Fruit fly (Drosophila melanogaster) whole organism, embryonic: ENCODE results near the gene firl.

ENCODE experiments used
- Adf1 ChIP-seq: fragments of 200-800 bp; sonication (Bioruptor generic); IDR thresholded peaks from 2 replicates; pipeline ENCODE4 v1.3.6; 2022; ENCODE audit warnings: missing biosample characterization, missing genetic modification characterization
- CG12942 ChIP-seq: fragments of 200-800 bp; sonication (Bioruptor generic); optimal IDR thresholded peaks from 3 replicates; lab custom pipeline; 2016; ENCODE audit warnings: missing biosample characterization, missing genetic modification characterization
- CG14014 ChIP-seq: fragments of 200-800 bp; sonication (Bioruptor generic); IDR thresholded peaks from 2 replicates; pipeline ENCODE4 v1.3.6; 2022; ENCODE audit warnings: missing biosample characterization, missing genetic modification characterization
- CG14710 ChIP-seq: fragments of 200-800 bp; sonication (Bioruptor generic); optimal IDR thresholded peaks from 3 replicates; lab custom pipeline; 2019; ENCODE audit warnings: missing biosample characterization, mild to moderate bottlenecking, missing genetic modification characterization, moderate library complexity
- CG17328 ChIP-seq: fragments of 200-800 bp; sonication (Bioruptor generic); IDR thresholded peaks from 2 replicates; pipeline ENCODE4 v1.3.6; 2022; ENCODE audit warnings: missing biosample characterization, missing genetic modification characterization
- CG1832 ChIP-seq: fragments of 200-800 bp; sonication (Bioruptor generic); optimal IDR thresholded peaks from 2 replicates; lab custom pipeline; 2017; ENCODE audit warnings: missing biosample characterization, mild to moderate bottlenecking, missing genetic modification characterization, inconsistent platforms
- CG18764 ChIP-seq: fragments of 200-800 bp; sonication (Bioruptor generic); optimal IDR thresholded peaks from 3 replicates; lab custom pipeline; 2016; ENCODE audit warnings: missing biosample characterization, missing genetic modification characterization
- CG2129 ChIP-seq: fragments of 200-800 bp; sonication (Bioruptor generic); IDR thresholded peaks from 2 replicates; pipeline ENCODE4 v1.3.6; 2022; ENCODE audit warnings: missing biosample characterization, missing genetic modification characterization; ENCODE audit not compliant: partially characterized antibody
- CG2678 ChIP-seq: fragments of 200-800 bp; sonication (Bioruptor generic); optimal IDR thresholded peaks from 3 replicates; lab custom pipeline; 2019; ENCODE audit warnings: missing biosample characterization, mild to moderate bottlenecking, missing genetic modification characterization, moderate library complexity
- CG3838 ChIP-seq: fragments of 200-800 bp; sonication (Bioruptor generic); optimal IDR thresholded peaks from 3 replicates; lab custom pipeline; 2016; ENCODE audit warnings: missing biosample characterization, missing genetic modification characterization
- CG3847 ChIP-seq: fragments of 200-800 bp; sonication (Bioruptor generic); IDR thresholded peaks from 2 replicates; pipeline ENCODE4 v1.3.6; 2022; ENCODE audit warnings: missing biosample characterization, missing genetic modification characterization
- CG42726 ChIP-seq: fragments of 200-800 bp; sonication (Bioruptor generic); IDR thresholded peaks from 2 replicates; pipeline ENCODE4 v1.3.6; 2022; ENCODE audit warnings: missing biosample characterization, missing genetic modification characterization; ENCODE audit not compliant: partially characterized antibody
- CG6254 ChIP-seq: fragments of 200-800 bp; sonication (Bioruptor generic); optimal IDR thresholded peaks from 3 replicates; lab custom pipeline; 2017; ENCODE audit warnings: mild to moderate bottlenecking, missing biosample characterization, missing genetic modification reagents, missing genetic modification characterization
- CG6689 ChIP-seq: fragments of 200-800 bp; sonication (Bioruptor generic); IDR thresholded peaks from 2 replicates; pipeline ENCODE4 v1.3.6; 2022; ENCODE audit warnings: missing biosample characterization, missing genetic modification characterization
- CG7745 ChIP-seq: fragments of 200-800 bp; sonication (Bioruptor generic); optimal IDR thresholded peaks from 2 replicates; lab custom pipeline; 2018; ENCODE audit warnings: missing biosample characterization, mild to moderate bottlenecking, missing genetic modification characterization, moderate library complexity
- CG7839 ChIP-seq: fragments of 200-800 bp; sonication (Bioruptor generic); optimal IDR thresholded peaks from 3 replicates; lab custom pipeline; 2018; ENCODE audit warnings: missing biosample characterization, mild to moderate bottlenecking, missing genetic modification characterization, moderate library complexity
- CG8281 ChIP-seq: fragments of 200-800 bp; sonication (Bioruptor generic); optimal IDR thresholded peaks from 2 replicates; lab custom pipeline; 2018; ENCODE audit warnings: missing biosample characterization, mild to moderate bottlenecking, missing genetic modification characterization, moderate library complexity
- Drgx ChIP-seq: fragments of 200-800 bp; sonication (Bioruptor generic); IDR thresholded peaks from 2 replicates; pipeline ENCODE4 v1.3.6; 2022; ENCODE audit warnings: missing biosample characterization, missing genetic modification characterization
- HHEX ChIP-seq: fragments of 200-800 bp; sonication (Bioruptor generic); optimal IDR thresholded peaks from 3 replicates; lab custom pipeline; 2017; ENCODE audit warnings: missing biosample characterization, mild to moderate bottlenecking, missing genetic modification characterization, missing genetic modification reagents
- HLH54F ChIP-seq: fragments of 200-800 bp; sonication (Bioruptor generic); optimal IDR thresholded peaks from 3 replicates; lab custom pipeline; 2016; ENCODE audit warnings: missing biosample characterization, missing genetic modification characterization
- HmgD ChIP-seq: fragments of 200-800 bp; sonication (Bioruptor generic); optimal IDR thresholded peaks from 3 replicates; lab custom pipeline; 2016; ENCODE audit warnings: missing biosample characterization, missing genetic modification characterization
- Mes4 ChIP-seq: fragments of 200-800 bp; sonication (Bioruptor generic); optimal IDR thresholded peaks from 2 replicates; lab custom pipeline; 2016; ENCODE audit warnings: missing biosample characterization, missing genetic modification characterization
- NfI ChIP-seq: fragments of 200-800 bp; sonication (Bioruptor generic); optimal IDR thresholded peaks from 3 replicates; lab custom pipeline; 2018; ENCODE audit warnings: missing biosample characterization, mild to moderate bottlenecking, missing genetic modification characterization, moderate library complexity
- Oaz ChIP-seq: fragments of 200-800 bp; sonication (Bioruptor generic); IDR thresholded peaks from 2 replicates; pipeline ENCODE4 v1.3.6; 2022; ENCODE audit warnings: missing biosample characterization, missing genetic modification characterization
- Optix ChIP-seq: fragments of 200-800 bp; sonication (Bioruptor generic); IDR thresholded peaks from 3 replicates; pipeline ENCODE4 v1.3.6; 2022; ENCODE audit warnings: missing biosample characterization, missing genetic modification characterization
- Ssrp ChIP-seq: fragments of 200-800 bp; sonication (Bioruptor generic); optimal IDR thresholded peaks from 2 replicates; lab custom pipeline; 2018; ENCODE audit warnings: missing biosample characterization, mild to moderate bottlenecking, missing genetic modification characterization, moderate library complexity
- Taf1 ChIP-seq: fragments of 200-800 bp; sonication (Bioruptor generic); IDR thresholded peaks from 2 replicates; pipeline ENCODE4 v1.3.6; 2022; ENCODE audit warnings: missing biosample characterization, missing genetic modification characterization
- az2 ChIP-seq: fragments of 200-800 bp; sonication (Bioruptor generic); optimal IDR thresholded peaks from 3 replicates; lab custom pipeline; 2016; ENCODE audit warnings: missing biosample characterization, missing genetic modification characterization
- bab2 ChIP-seq: fragments of 200-800 bp; sonication (Bioruptor generic); optimal IDR thresholded peaks from 2 replicates; lab custom pipeline; 2016; ENCODE audit warnings: missing biosample characterization, missing genetic modification characterization
- bsh ChIP-seq, 2 experiments: fragments of 200-800 bp; sonication (Bioruptor generic); optimal IDR thresholded peaks; 2 replicates each; lab custom pipeline; 2017 to 2018; ENCODE audit warnings: mild to moderate bottlenecking in 2 of 2, missing biosample characterization in 2 of 2, missing genetic modification characterization in 2 of 2, moderate library complexity in 1 of 2
- chif ChIP-seq, 2 experiments: fragments of 200-800 bp; sonication (Bioruptor generic); optimal IDR thresholded peaks; 3 replicates each; lab custom pipeline; 2016; ENCODE audit warnings: missing biosample characterization in 2 of 2, missing genetic modification characterization in 2 of 2
- chn ChIP-seq: fragments of 200-800 bp; sonication (Bioruptor generic); optimal IDR thresholded peaks from 2 replicates; lab custom pipeline; 2016; ENCODE audit warnings: missing biosample characterization, missing genetic modification characterization
- dan ChIP-seq: fragments of 200-800 bp; sonication (Bioruptor generic); IDR thresholded peaks from 2 replicates; pipeline ENCODE4 v1.3.6; 2022; ENCODE audit warnings: missing biosample characterization, missing genetic modification characterization
- eyg ChIP-seq: fragments of 200-800 bp; sonication (Bioruptor generic); optimal IDR thresholded peaks from 3 replicates; lab custom pipeline; 2016; ENCODE audit warnings: missing biosample characterization, missing genetic modification characterization
- hb ChIP-seq: fragments of 200-800 bp; sonication (Bioruptor generic); IDR thresholded peaks from 3 replicates; pipeline ENCODE4 v1.3.6; 2022; ENCODE audit warnings: missing biosample characterization, missing genetic modification characterization; ENCODE audit not compliant: partially characterized antibody
- hkb ChIP-seq, 2 experiments: fragments of 200-800 bp in 1 of 2; fragments of >200 bp in 1 of 2; sonication (Bioruptor generic) in 1 of 2; IDR thresholded peaks in 1 of 2; optimal IDR thresholded peaks in 1 of 2; 2 replicates each; pipeline versions ENCODE4 v1.3.6 to Lab custom; 2017 to 2022; ENCODE audit warnings: missing biosample characterization in 1 of 2, missing genetic modification characterization in 1 of 2
- insv ChIP-seq, 2 experiments: fragments of 200-800 bp; sonication (Bioruptor generic); optimal IDR thresholded peaks; 3 replicates each; lab custom pipeline; 2016 to 2018; ENCODE audit warnings: missing biosample characterization in 2 of 2, missing genetic modification characterization in 2 of 2
- jigr1 ChIP-seq: fragments of 200-800 bp; sonication (Bioruptor generic); IDR thresholded peaks from 3 replicates; pipeline ENCODE4 v1.3.6; 2022; ENCODE audit warnings: missing biosample characterization, missing genetic modification characterization
- kni ChIP-seq: fragments of 200-800 bp; sonication (Bioruptor generic); optimal IDR thresholded peaks from 3 replicates; lab custom pipeline; 2017; ENCODE audit warnings: mild to moderate bottlenecking, missing biosample characterization, missing genetic modification reagents, missing genetic modification characterization
- mirr ChIP-seq: fragments of 200-800 bp; sonication (Bioruptor generic); optimal IDR thresholded peaks from 3 replicates; lab custom pipeline; 2018; ENCODE audit warnings: missing biosample characterization, mild to moderate bottlenecking, missing genetic modification characterization
- nmo ChIP-seq: fragments of 200-800 bp; sonication (Bioruptor generic); optimal IDR thresholded peaks from 2 replicates; lab custom pipeline; 2018; ENCODE audit warnings: missing biosample characterization, mild to moderate bottlenecking, missing genetic modification characterization, moderate library complexity
- repo ChIP-seq: fragments of 200-800 bp; sonication (Bioruptor generic); optimal IDR thresholded peaks from 2 replicates; lab custom pipeline; 2016; ENCODE audit warnings: missing biosample characterization, missing genetic modification characterization
- sens ChIP-seq: fragments of 200-800 bp; sonication (Bioruptor generic); peaks from one replicate; lab custom pipeline; 2016; ENCODE audit warnings: missing biosample characterization, missing genetic modification characterization
- slou ChIP-seq: fragments of 200-800 bp; sonication (Bioruptor generic); optimal IDR thresholded peaks from 3 replicates; lab custom pipeline; 2016; ENCODE audit warnings: missing biosample characterization, missing genetic modification characterization
- sug ChIP-seq: fragments of 200-800 bp; optimal IDR thresholded peaks from 2 replicates; lab custom pipeline; 2019; ENCODE audit warnings: missing biosample characterization, mild to moderate bottlenecking, missing genetic modification characterization, moderate library complexity
- tna ChIP-seq: fragments of 200-800 bp; sonication (Bioruptor generic); IDR thresholded peaks from 2 replicates; pipeline ENCODE4 v1.3.6; 2022; ENCODE audit warnings: missing biosample characterization, missing genetic modification characterization; ENCODE audit not compliant: partially characterized antibody
- trem ChIP-seq: fragments of 200-800 bp; optimal IDR thresholded peaks from 3 replicates; lab custom pipeline; 2019; ENCODE audit warnings: missing biosample characterization, mild to moderate bottlenecking, missing genetic modification characterization, moderate library complexity
- tup ChIP-seq: fragments of 200-800 bp; sonication (Bioruptor generic); optimal IDR thresholded peaks from 2 replicates; lab custom pipeline; 2016; ENCODE audit warnings: missing biosample characterization, mild to moderate bottlenecking, missing genetic modification characterization, moderate library complexity
- yki ChIP-seq: fragments of >200 bp; optimal IDR thresholded peaks from 3 replicates; lab custom pipeline; 2018

firl gene

DNA sequence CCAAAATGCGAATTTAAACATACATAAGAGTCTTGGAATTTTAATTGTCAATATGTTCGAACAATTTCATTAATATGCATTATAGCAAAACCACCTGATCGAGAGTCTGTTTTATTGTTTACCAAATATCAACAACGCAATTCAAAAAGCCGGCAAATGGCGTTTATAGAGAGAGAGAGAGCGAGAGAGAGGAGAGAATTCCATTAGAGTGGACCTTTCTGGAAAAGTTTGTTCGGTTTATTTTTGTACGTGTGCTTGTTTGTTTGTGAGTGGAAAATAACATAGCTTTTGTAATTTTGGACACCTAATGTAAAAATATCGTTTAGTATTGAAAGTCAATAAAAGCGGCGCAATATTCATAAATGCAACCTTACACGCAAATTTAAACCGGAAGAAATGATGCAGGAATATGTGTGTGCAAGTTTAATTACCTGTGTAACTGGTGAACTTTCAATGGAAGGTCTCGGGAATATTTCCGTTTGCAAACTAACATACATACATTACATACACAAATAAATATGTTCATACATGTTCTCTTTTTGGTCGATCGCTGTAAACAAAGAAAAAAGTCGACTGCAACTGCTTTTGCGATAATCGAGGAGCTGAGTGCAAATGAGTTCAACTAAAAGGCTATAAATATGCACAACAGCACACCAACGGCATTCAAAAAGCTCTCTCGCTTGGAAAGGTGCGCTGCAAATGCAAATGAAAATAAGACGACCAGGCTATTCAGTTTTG is 21.8 kb downstream of the firl start, which contains the start of gene CG6785 (continued):
- no peak for TF ChIP-seq tna (GFP tag; lab: Robert Waterston, UW)
- no peak for TF ChIP-seq Taf1 (GFP tag; lab: Robert Waterston, UW)
- peak; percentile 67 for TF ChIP-seq NfI (GFP tag; lab: Kevin White, UChicago)
- TF ChIP-seq repo = peak; percentile 81
- no peak for TF ChIP-seq Ssrp (tag; lab: Kevin White, UChicago)
- TF ChIP-seq CG2678 (tag; lab: Kevin White, UChicago) = peak; percentile 86
- peak; percentile 18 for TF ChIP-seq HmgD (GFP tag; lab: Kevin White, UChicago)
- peak; percentile 24 for TF ChIP-seq nmo (GFP tag; lab: Kevin White, UChicago)
- peak; percentile 85; the same call in 1 of the 2 replicates for TF ChIP-seq CG14014 (GFP tag; lab: Robert Waterston, UW)
- TF ChIP-seq insv (GFP tag; optimal IDR thresholded peaks at IDR 0.05; lab: Kevin White, UChicago) = peak in 1 of 2 experiments; percentile 77
- TF ChIP-seq CG1832 = no peak
- peak; percentile 87 for TF ChIP-seq CG18764
- peak; percentile 82 for TF ChIP-seq CG6254 (GFP tag; lab: Kevin White, UChicago)
- TF ChIP-seq trem (tag; lab: Kevin White, UChicago) = peak; percentile 37
- TF ChIP-seq CG2129 (GFP tag; lab: Robert Waterston, UW) = no peak
- TF ChIP-seq sug (tag; lab: Kevin White, UChicago) = peak; percentile 57
- peak; percentile 86 for TF ChIP-seq kni (GFP tag; lab: Kevin White, UChicago)
- TF ChIP-seq jigr1 (GFP tag; lab: Robert Waterston, UW) = no peak
- no peak for TF ChIP-seq Optix
- peak; percentile 81 for TF ChIP-seq mirr (GFP tag; lab: Kevin White, UChicago)
- no peak for TF ChIP-seq Oaz (GFP tag; lab: Robert Waterston, UW)
- peak; percentile 18; the same call in 1 of the 2 replicates for TF ChIP-seq Adf1 (GFP tag; lab: Robert Waterston, UW)
- no peak for TF ChIP-seq CG42726 (GFP tag; lab: Robert Waterston, UW)
- TF ChIP-seq Mes4 (GFP tag; lab: Kevin White, UChicago) = peak; percentile 91
- TF ChIP-seq yki (lab: Kevin White, UChicago) = no peak
- peak; percentile 84 for TF ChIP-seq Drgx (GFP tag; lab: Robert Waterston, UW)
- TF ChIP-seq eyg (GFP tag; lab: Kevin White, UChicago) = peak; percentile 90
- TF ChIP-seq tup (GFP tag; lab: Kevin White, UChicago) = peak; percentile 66
- peak; percentile 92 for TF ChIP-seq bab2 (GFP tag; lab: Kevin White, UChicago)
- no peak for TF ChIP-seq dan (GFP tag; lab: Robert Waterston, UW)
- no peak for TF ChIP-seq CG3847 (GFP tag; lab: Robert Waterston, UW)
- peak; percentile 99 for TF ChIP-seq sens (GFP tag; lab: Kevin White, UChicago)
- TF ChIP-seq HLH54F (GFP tag; lab: Kevin White, UChicago) = peak; percentile 61
- peak; percentile 73 for TF ChIP-seq CG14710 (tag; lab: Kevin White, UChicago)
- peak; percentile 35 for TF ChIP-seq chn
- TF ChIP-seq slou (GFP tag; lab: Kevin White, UChicago) = peak; percentile 26
- peak; percentile 84 for TF ChIP-seq CG12942
- peak; percentile 64 for TF ChIP-seq CG7839
- peak; percentile 77 to 88 for TF ChIP-seq chif (GFP tag; optimal IDR thresholded peaks at IDR 0.05; lab: Kevin White, UChicago)
- TF ChIP-seq HHEX (GFP tag; lab: Kevin White, UChicago) = peak; percentile 92
- TF ChIP-seq CG7745 (tag; lab: Kevin White, UChicago) = peak; percentile 81
- TF ChIP-seq az2 = peak; percentile 72
- TF ChIP-seq hb = no peak
- peak; percentile 69 for TF ChIP-seq CG8281 (tag; lab: Kevin White, UChicago)
- peak; percentile 20; the same call in 1 of the 2 replicates for TF ChIP-seq CG6689 (GFP tag; lab: Robert Waterston, UW)
- TF ChIP-seq CG3838 (GFP tag; lab: Kevin White, UChicago) = peak; percentile 45
- peak; percentile 59 for TF ChIP-seq CG17328 (GFP tag; lab: Robert Waterston, UW)
- TF ChIP-seq hkb (optimal IDR thresholded peaks at IDR 0.05; lab: Kevin White, UChicago) = no peak
- TF ChIP-seq hkb (GFP tag; IDR thresholded peaks at IDR 0.05; lab: Robert Waterston, UW) = peak; percentile 82
- TF ChIP-seq bsh (GFP tag; optimal IDR thresholded peaks at IDR 0.05; lab: Kevin White, UChicago) = peak; percentile 73 to 89
